Fruit fly (Drosophila melanogaster) whole organism, embryonic: ENCODE data around the gene CG2794.

Experiments
- Atf-2 ChIP-seq: fragments of 200-800 bp; sonication (Bioruptor generic); optimal IDR thresholded peaks from 2 replicates; lab custom pipeline; 2016; ENCODE audit warnings: missing biosample characterization, missing genetic modification characterization
- Atf6 ChIP-seq: fragments of 200-800 bp; sonication (Bioruptor generic); IDR thresholded peaks from 2 replicates; pipeline ENCODE4 v1.3.6; 2022; ENCODE audit warnings: missing biosample characterization, missing genetic modification characterization
- CG10209 ChIP-seq: fragments of 200-800 bp; sonication (Bioruptor generic); optimal IDR thresholded peaks from 3 replicates; lab custom pipeline; 2017; ENCODE audit warnings: missing biosample characterization, mild to moderate bottlenecking, missing genetic modification characterization, missing genetic modification reagents
- CG11504 ChIP-seq: fragments of 200-800 bp; sonication (Bioruptor generic); optimal IDR thresholded peaks from 3 replicates; lab custom pipeline; 2019; ENCODE audit warnings: missing biosample characterization, mild to moderate bottlenecking, missing genetic modification characterization, moderate library complexity
- CG12219 ChIP-seq: fragments of 200-800 bp; sonication (Bioruptor generic); optimal IDR thresholded peaks from 3 replicates; lab custom pipeline; 2018; ENCODE audit warnings: missing biosample characterization, mild to moderate bottlenecking, missing genetic modification characterization
- CG14860 ChIP-seq: fragments of 200-800 bp; sonication (Bioruptor generic); IDR thresholded peaks from 3 replicates; pipeline ENCODE4 v1.3.6; 2022; ENCODE audit warnings: missing biosample characterization, missing genetic modification characterization; ENCODE audit not compliant: partially characterized antibody
- CG14965 ChIP-seq: fragments of 200-800 bp; sonication (Bioruptor generic); optimal IDR thresholded peaks from 2 replicates; lab custom pipeline; 2016; ENCODE audit warnings: missing biosample characterization, missing genetic modification characterization, borderline replicate concordance
- CG15601 ChIP-seq: fragments of 200-800 bp; sonication (Bioruptor generic); optimal IDR thresholded peaks from 3 replicates; lab custom pipeline; 2019; ENCODE audit warnings: missing biosample characterization, mild to moderate bottlenecking, missing genetic modification characterization, moderate library complexity
- CG1603 ChIP-seq: fragments of 200-800 bp; sonication (Bioruptor generic); optimal IDR thresholded peaks from 2 replicates; lab custom pipeline; 2019; ENCODE audit warnings: missing biosample characterization, mild to moderate bottlenecking, missing genetic modification characterization, moderate library complexity
- CG17912 ChIP-seq: fragments of 200-800 bp; sonication (Bioruptor generic); optimal IDR thresholded peaks from 2 replicates; lab custom pipeline; 2018; ENCODE audit warnings: missing biosample characterization, mild to moderate bottlenecking, missing genetic modification characterization
- CG18764 ChIP-seq: fragments of 200-800 bp; sonication (Bioruptor generic); optimal IDR thresholded peaks from 3 replicates; lab custom pipeline; 2016; ENCODE audit warnings: missing biosample characterization, missing genetic modification characterization
- CG2199 ChIP-seq: fragments of 200-800 bp; sonication (Bioruptor generic); IDR thresholded peaks from 3 replicates; pipeline ENCODE4 v1.3.6; 2022; ENCODE audit warnings: missing biosample characterization, missing genetic modification characterization
- CG2875 ChIP-seq: fragments of 200-800 bp; sonication (Bioruptor generic); optimal IDR thresholded peaks from 2 replicates; lab custom pipeline; 2017; ENCODE audit warnings: missing biosample characterization, mild to moderate bottlenecking, missing genetic modification characterization, missing genetic modification reagents
- CG30431 ChIP-seq: fragments of 200-800 bp; sonication (Bioruptor generic); optimal IDR thresholded peaks from 2 replicates; lab custom pipeline; 2017; ENCODE audit warnings: missing biosample characterization, missing genetic modification characterization
- CG31388 ChIP-seq: fragments of 200-800 bp; sonication (Bioruptor generic); optimal IDR thresholded peaks from 2 replicates; lab custom pipeline; 2016; ENCODE audit warnings: missing biosample characterization, missing genetic modification characterization
- CG3847 ChIP-seq: fragments of 200-800 bp; sonication (Bioruptor generic); IDR thresholded peaks from 2 replicates; pipeline ENCODE4 v1.3.6; 2022; ENCODE audit warnings: missing biosample characterization, missing genetic modification characterization
- CG4424 ChIP-seq: fragments of 200-800 bp; sonication (Bioruptor generic); optimal IDR thresholded peaks from 3 replicates; lab custom pipeline; 2016; ENCODE audit warnings: missing biosample characterization, missing genetic modification characterization
- CG6683 ChIP-seq: fragments of 200-800 bp; sonication (Bioruptor generic); optimal IDR thresholded peaks from 2 replicates; lab custom pipeline; 2017; ENCODE audit warnings: missing biosample characterization, mild to moderate bottlenecking, missing genetic modification characterization, missing genetic modification reagents
- Camta ChIP-seq: fragments of 200-800 bp; sonication (Bioruptor generic); optimal IDR thresholded peaks from 2 replicates; lab custom pipeline; 2016; ENCODE audit warnings: missing biosample characterization, missing genetic modification characterization
- ERR ChIP-seq: fragments of 200-800 bp; sonication (Bioruptor generic); optimal IDR thresholded peaks from 2 replicates; lab custom pipeline; 2016; ENCODE audit warnings: missing biosample characterization, missing genetic modification characterization
- Elba2 ChIP-seq: fragments of 200-800 bp; sonication (Bioruptor generic); optimal IDR thresholded peaks from 3 replicates; lab custom pipeline; 2016; ENCODE audit warnings: missing biosample characterization, missing genetic modification characterization
- Hand ChIP-seq: fragments of 200-800 bp; sonication (Bioruptor generic); optimal IDR thresholded peaks from 2 replicates; lab custom pipeline; 2017; ENCODE audit warnings: mild to moderate bottlenecking, missing biosample characterization, missing genetic modification reagents, missing genetic modification characterization
- Hey ChIP-seq: fragments of 200-800 bp; sonication (Bioruptor generic); optimal IDR thresholded peaks from 3 replicates; lab custom pipeline; 2018; ENCODE audit warnings: missing biosample characterization, mild to moderate bottlenecking, missing genetic modification characterization
- Jarid2 ChIP-seq: fragments of 200-800 bp; sonication (Bioruptor generic); optimal IDR thresholded peaks from 3 replicates; lab custom pipeline; 2017; ENCODE audit warnings: mild to moderate bottlenecking, missing biosample characterization, missing genetic modification reagents, missing genetic modification characterization
- Poxn ChIP-seq: fragments of 200-800 bp; sonication (Bioruptor generic); IDR thresholded peaks from 2 replicates; pipeline ENCODE4 v1.3.6; 2022; ENCODE audit warnings: missing biosample characterization, missing genetic modification characterization
- Stat92E ChIP-seq, 3 experiments: fragments of >200 bp in 2 of 3; fragments of 200-800 bp in 1 of 3; sonication (Bioruptor generic) in 1 of 3; optimal IDR thresholded peaks; 2 replicates each; lab custom pipeline; 2017 to 2019; ENCODE audit warnings: missing biosample characterization in 3 of 3, missing genetic modification characterization in 3 of 3, mild to moderate bottlenecking in 1 of 3, moderate library complexity in 1 of 3
- Usf ChIP-seq: fragments of 200-800 bp; sonication (Bioruptor generic); optimal IDR thresholded peaks from 2 replicates; lab custom pipeline; 2017; ENCODE audit warnings: missing genotype, missing biosample characterization, missing genetic modification characterization
- Vsx1 ChIP-seq: fragments of 200-800 bp; sonication (Bioruptor generic); optimal IDR thresholded peaks from 2 replicates; lab custom pipeline; 2017; ENCODE audit warnings: missing biosample characterization, mild to moderate bottlenecking, missing genetic modification characterization, missing genetic modification reagents
- croc ChIP-seq: fragments of 200-800 bp; sonication (Bioruptor generic); conservative IDR thresholded peaks from 3 replicates; pipeline ENCODE4 v1.3.6; 2022; ENCODE audit warnings: missing biosample characterization, missing genetic modification characterization
- danr ChIP-seq: fragments of 200-800 bp; sonication (Bioruptor generic); IDR thresholded peaks from 2 replicates; pipeline ENCODE4 v1.3.6; 2022; ENCODE audit warnings: missing biosample characterization, missing genetic modification characterization
- dysf ChIP-seq: fragments of 200-800 bp; sonication (Bioruptor generic); IDR thresholded peaks from 3 replicates; pipeline ENCODE4 v1.3.6; 2022; ENCODE audit warnings: missing biosample characterization, missing genetic modification characterization
- exex ChIP-seq: fragments of 200-800 bp; sonication (Bioruptor generic); optimal IDR thresholded peaks from 4 replicates; lab custom pipeline; 2018; ENCODE audit warnings: missing biosample characterization, mild to moderate bottlenecking, missing genetic modification characterization, moderate library complexity
- fru ChIP-seq: fragments of >200 bp; optimal IDR thresholded peaks from 2 replicates; lab custom pipeline; 2017
- gt ChIP-seq: fragments of 200-800 bp; sonication (Bioruptor generic); IDR thresholded peaks from 2 replicates; pipeline ENCODE4 v1.3.6; 2022; ENCODE audit warnings: missing biosample characterization, missing genetic modification characterization
- h ChIP-seq: fragments of >200 bp; optimal IDR thresholded peaks from 2 replicates; lab custom pipeline; 2017
- hkb ChIP-seq, 2 experiments: fragments of 200-800 bp in 1 of 2; fragments of >200 bp in 1 of 2; sonication (Bioruptor generic) in 1 of 2; IDR thresholded peaks in 1 of 2; optimal IDR thresholded peaks in 1 of 2; 2 replicates each; pipeline versions ENCODE4 v1.3.6 to Lab custom; 2017 to 2022; ENCODE audit warnings: missing biosample characterization in 1 of 2, missing genetic modification characterization in 1 of 2
- jing ChIP-seq: fragments of 200-800 bp; sonication (Bioruptor generic); optimal IDR thresholded peaks from 2 replicates; lab custom pipeline; 2018; ENCODE audit warnings: missing biosample characterization, mild to moderate bottlenecking, missing genetic modification characterization
- lbe ChIP-seq: fragments of 200-800 bp; sonication (Bioruptor generic); optimal IDR thresholded peaks from 2 replicates; lab custom pipeline; 2016; ENCODE audit warnings: missing biosample characterization, mild to moderate bottlenecking, missing genetic modification characterization
- lov ChIP-seq, 2 experiments: fragments of 200-800 bp in 1 of 2; fragments of >200 bp in 1 of 2; sonication (Bioruptor generic) in 1 of 2; IDR thresholded peaks in 1 of 2; optimal IDR thresholded peaks in 1 of 2; 2 replicates in 1 of 2; 3 replicates in 1 of 2; pipeline versions ENCODE4 v1.3.6 to Lab custom; 2017 to 2022; ENCODE audit warnings: missing biosample characterization in 1 of 2, missing genetic modification characterization in 1 of 2
- mirr ChIP-seq: fragments of 200-800 bp; sonication (Bioruptor generic); optimal IDR thresholded peaks from 3 replicates; lab custom pipeline; 2018; ENCODE audit warnings: missing biosample characterization, mild to moderate bottlenecking, missing genetic modification characterization
- mld ChIP-seq: fragments of 200-800 bp; sonication (Bioruptor generic); IDR thresholded peaks from 3 replicates; pipeline ENCODE4 v1.3.6; 2022; ENCODE audit warnings: missing biosample characterization, missing genetic modification characterization; ENCODE audit not compliant: partially characterized antibody
- pita ChIP-seq: fragments of 200-800 bp; sonication (Bioruptor generic); optimal IDR thresholded peaks from 2 replicates; lab custom pipeline; 2017; ENCODE audit warnings: missing biosample characterization, mild to moderate bottlenecking, missing genetic modification characterization
- ranshi ChIP-seq: fragments of 200-800 bp; sonication (Bioruptor generic); IDR thresholded peaks from 2 replicates; pipeline ENCODE4 v1.3.6; 2022; ENCODE audit warnings: missing biosample characterization, missing genetic modification characterization
- row ChIP-seq: fragments of 200-800 bp; sonication (Bioruptor generic); IDR thresholded peaks from 3 replicates; pipeline ENCODE4 v1.3.6; 2022; ENCODE audit warnings: missing biosample characterization, missing genetic modification characterization
- scrt ChIP-seq: fragments of 200-800 bp; sonication (Bioruptor generic); optimal IDR thresholded peaks from 2 replicates; lab custom pipeline; 2018; ENCODE audit warnings: missing biosample characterization, mild to moderate bottlenecking, missing genetic modification characterization, moderate library complexity
- sr ChIP-seq: fragments of 200-800 bp; sonication (Bioruptor generic); IDR thresholded peaks from 3 replicates; pipeline ENCODE4 v1.3.6; 2022; ENCODE audit warnings: missing biosample characterization, missing genetic modification characterization
- ssp ChIP-seq: fragments of 200-800 bp; sonication (Bioruptor generic); IDR thresholded peaks from 2 replicates; pipeline ENCODE4 v1.3.6; 2022; ENCODE audit warnings: missing biosample characterization, missing genetic modification characterization
- trh ChIP-seq: fragments of 200-800 bp; sonication (Bioruptor generic); optimal IDR thresholded peaks from 2 replicates; lab custom pipeline; 2016; ENCODE audit warnings: missing biosample characterization, missing genetic modification characterization
- wor ChIP-seq: fragments of 200-800 bp; sonication (Bioruptor generic); IDR thresholded peaks from 2 replicates; pipeline ENCODE4 v1.3.6; 2022; ENCODE audit warnings: missing biosample characterization, missing genetic modification characterization

CG2794 gene

dm6 chr2L:520331-521000 is 43.5 kb upstream of the CG2794 start (continued):
- TF ChIP-seq CG30431 (GFP tag; lab: Kevin White, UChicago): peak; percentile 84
- TF ChIP-seq CG17912 (GFP tag; lab: Kevin White, UChicago): peak; percentile 54
- TF ChIP-seq trh (GFP tag; lab: Kevin White, UChicago): peak; percentile 79
- peak; percentile 83 for TF ChIP-seq row (GFP tag; lab: Robert Waterston, UW)
- TF ChIP-seq CG4424 (GFP tag; lab: Kevin White, UChicago): peak; percentile 77
- peak; percentile 36 for TF ChIP-seq CG18764 (GFP tag; lab: Kevin White, UChicago)
- TF ChIP-seq lbe (GFP tag; lab: Kevin White, UChicago): no peak
- peak; percentile 43 for TF ChIP-seq ERR (GFP tag; lab: Kevin White, UChicago)
- TF ChIP-seq gt (GFP tag; lab: Robert Waterston, UW): no peak
- TF ChIP-seq sr (GFP tag; lab: Robert Waterston, UW): peak; percentile 53; the same call in 1 of the 3 replicates
- TF ChIP-seq danr: peak; percentile 80
- peak; percentile 25 for TF ChIP-seq CG6683 (GFP tag; lab: Kevin White, UChicago)
- peak; percentile 49 for TF ChIP-seq CG31388 (GFP tag; lab: Kevin White, UChicago)
- peak in 1 of 3 experiments; percentile 84 for TF ChIP-seq Stat92E (GFP tag; optimal IDR thresholded peaks at IDR 0.05; lab: Kevin White, UChicago)
- peak; percentile 87 for TF ChIP-seq ranshi (GFP tag; lab: Robert Waterston, UW)
- peak; percentile 76 for TF ChIP-seq Vsx1 (GFP tag; lab: Kevin White, UChicago)
- TF ChIP-seq Poxn: 0 out of 2 replicates have a peak, but pooled peaks have one; percentile 10
- no peak for TF ChIP-seq Hand (GFP tag; lab: Kevin White, UChicago)
- no peak for TF ChIP-seq Elba2
- peak; percentile 95 for TF ChIP-seq CG11504 (tag; lab: Kevin White, UChicago)
- peak; percentile 95 for TF ChIP-seq CG1603 (tag; lab: Kevin White, UChicago)
- TF ChIP-seq CG2875 (GFP tag; lab: Kevin White, UChicago): peak; percentile 87
- no peak for TF ChIP-seq mld
- peak; percentile 78 for TF ChIP-seq croc (GFP tag; lab: Robert Waterston, UW)
- no peak for TF ChIP-seq pita (GFP tag; lab: Kevin White, UChicago)
- no peak for TF ChIP-seq mirr
- TF ChIP-seq fru (lab: Kevin White, UChicago): no peak
- TF ChIP-seq Camta: peak; percentile 88
- TF ChIP-seq CG14860 (GFP tag; lab: Robert Waterston, UW): no peak
- peak; percentile 87 for TF ChIP-seq CG10209 (GFP tag; lab: Kevin White, UChicago)
- TF ChIP-seq Hey: no peak
- peak; percentile 63 for TF ChIP-seq ssp (GFP tag; lab: Robert Waterston, UW)
- TF ChIP-seq CG12219 (GFP tag; lab: Kevin White, UChicago): peak; percentile 90
- peak; percentile 84 for TF ChIP-seq Atf-2 (GFP tag; lab: Kevin White, UChicago)
- peak; percentile 29 for TF ChIP-seq Jarid2
- TF ChIP-seq wor (GFP tag; lab: Robert Waterston, UW): peak; percentile 74
- TF ChIP-seq dysf: peak; percentile 86
- peak; percentile 35 for TF ChIP-seq scrt (GFP tag; lab: Kevin White, UChicago)
- peak; percentile 17 for TF ChIP-seq CG14965 (GFP tag; lab: Kevin White, UChicago)
- TF ChIP-seq hkb (optimal IDR thresholded peaks at IDR 0.05; lab: Kevin White, UChicago): no peak
- peak; percentile 94 for TF ChIP-seq hkb (GFP tag; IDR thresholded peaks at IDR 0.05; lab: Robert Waterston, UW)
- TF ChIP-seq CG3847 (GFP tag; lab: Robert Waterston, UW): peak; percentile 40
- peak; percentile 89 for TF ChIP-seq jing (GFP tag; lab: Kevin White, UChicago)
- TF ChIP-seq CG15601 (tag; lab: Kevin White, UChicago): peak; percentile 87
- peak; percentile 48; the same call in 2 of the 3 replicates for TF ChIP-seq CG2199
- no peak for TF ChIP-seq lov (optimal IDR thresholded peaks at IDR 0.05; lab: Kevin White, UChicago)
- TF ChIP-seq lov (GFP tag; IDR thresholded peaks at IDR 0.05; lab: Robert Waterston, UW): peak; percentile 74; the same call in 2 of the 3 replicates
- no peak for TF ChIP-seq h
- TF ChIP-seq exex: no peak
- peak; percentile 54 for TF ChIP-seq Usf (GFP tag; lab: Kevin White, UChicago)
- TF ChIP-seq Atf6 (GFP tag; lab: Robert Waterston, UW): no peak
